Worm (Caenorhabditis elegans): ENCODE data around the gene Y16B4A.2.

The Y16B4A.2 gene

DNA sequence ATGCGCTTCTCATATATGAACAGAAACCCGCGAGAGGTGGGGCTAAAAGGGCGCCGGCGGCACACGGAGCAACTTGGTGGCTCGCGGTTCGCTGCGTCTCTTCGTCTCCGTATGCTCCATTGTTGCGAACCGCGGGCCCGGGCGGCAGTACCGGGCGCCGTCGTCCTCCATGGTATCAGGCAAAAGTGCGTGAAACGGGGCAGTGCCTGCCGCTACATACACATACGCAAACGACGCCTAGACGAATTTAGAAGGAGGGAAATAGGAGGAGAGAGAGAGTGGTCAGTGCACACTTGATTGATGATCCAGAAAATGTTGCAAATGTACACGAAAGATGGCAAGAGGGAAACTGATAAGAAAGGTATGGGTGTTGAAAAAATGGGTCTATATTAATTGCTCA, 27.2 kb downstream of the Y16B4A.2 start:
- TF ChIP-seq W03F9.2 (tag; optimal IDR thresholded peaks at IDR 0.05) (no peak), him-1 (tag; optimal IDR thresholded peaks at IDR 0.05) (no peak), dao-5 (tag; optimal IDR thresholded peaks at IDR 0.05) (no peak)

DNA sequence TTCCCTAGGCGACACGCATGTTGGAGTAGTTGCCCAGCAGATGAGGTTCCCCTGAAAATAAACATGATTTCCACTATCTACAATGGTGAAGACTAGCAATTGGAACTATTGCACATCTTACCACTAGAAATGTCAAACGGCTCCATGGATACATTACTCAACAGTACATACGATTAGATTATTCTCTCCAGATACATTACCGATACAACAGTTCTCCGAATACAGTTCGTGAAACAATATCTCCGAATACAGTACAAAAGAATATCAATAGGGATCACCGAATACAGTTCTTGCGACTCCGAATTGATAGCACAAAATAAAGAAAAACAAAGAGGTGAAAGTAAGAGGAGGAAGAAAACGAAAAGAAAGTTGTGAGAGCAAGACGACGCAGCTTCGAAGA, 27.9 kb downstream of the Y16B4A.2 start, which contains the start of gene C05G5.7:
C05G5.7 (minus strand) TSS at position 1 of the 400 bp plus-strand sequence.
- TF ChIP-seq W03F9.2 (tag; optimal IDR thresholded peaks at IDR 0.05) = no peak
- no peak for TF ChIP-seq him-1 (tag; optimal IDR thresholded peaks at IDR 0.05)
- no peak for TF ChIP-seq dao-5 (tag; optimal IDR thresholded peaks at IDR 0.05)

DNA sequence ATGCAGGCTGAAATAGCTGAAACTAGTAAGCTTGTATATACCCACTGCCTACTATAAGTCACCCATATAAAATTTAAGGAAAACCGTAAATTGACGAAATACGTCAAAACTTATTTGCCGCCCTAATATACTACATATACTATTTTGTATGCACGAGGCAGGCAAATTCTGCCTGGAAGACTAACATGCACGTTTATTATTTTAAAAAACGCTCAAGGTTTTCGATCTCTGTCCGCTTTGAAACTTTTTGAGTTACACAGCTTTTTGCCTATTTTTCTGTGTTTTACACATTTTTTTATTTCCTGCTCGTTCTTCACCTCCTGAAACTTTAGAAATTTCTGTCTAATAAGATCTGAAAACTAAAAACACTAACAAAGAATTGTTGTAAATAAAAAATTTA, 28.4 kb downstream of the Y16B4A.2 start:
- no peak for TF ChIP-seq him-1 (tag; optimal IDR thresholded peaks at IDR 0.05)
- TF ChIP-seq W03F9.2 (tag; optimal IDR thresholded peaks at IDR 0.05) = no peak

DNA sequence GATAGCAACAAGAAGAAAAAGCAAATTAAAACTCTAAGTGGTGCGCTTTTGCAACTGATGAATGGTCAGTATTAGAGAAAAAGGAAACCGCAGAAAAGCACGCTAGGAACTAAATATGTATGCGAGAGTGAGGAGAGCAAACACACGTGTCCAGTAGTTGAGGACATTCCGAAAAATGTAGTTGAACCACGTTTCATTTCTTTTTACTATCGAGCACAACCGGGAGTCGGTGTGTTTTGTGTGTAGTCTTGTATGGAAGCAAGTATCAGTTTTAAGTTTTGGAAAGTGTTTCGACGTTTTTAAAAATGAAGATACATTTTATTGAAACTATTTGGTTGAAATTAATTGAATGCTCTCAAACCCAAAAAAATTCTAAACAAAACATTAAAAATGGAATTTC, 31.6 kb downstream of the Y16B4A.2 start, which contains the start of gene C05G5.1:
C05G5.1 (minus strand) TSS at position 101 of the 400 bp plus-strand sequence.
- TF ChIP-seq W03F9.2 (tag; optimal IDR thresholded peaks at IDR 0.05) = no peak
- TF ChIP-seq dao-5 (tag; optimal IDR thresholded peaks at IDR 0.05) = no peak
- no peak for TF ChIP-seq him-1 (tag; optimal IDR thresholded peaks at IDR 0.05)

DNA sequence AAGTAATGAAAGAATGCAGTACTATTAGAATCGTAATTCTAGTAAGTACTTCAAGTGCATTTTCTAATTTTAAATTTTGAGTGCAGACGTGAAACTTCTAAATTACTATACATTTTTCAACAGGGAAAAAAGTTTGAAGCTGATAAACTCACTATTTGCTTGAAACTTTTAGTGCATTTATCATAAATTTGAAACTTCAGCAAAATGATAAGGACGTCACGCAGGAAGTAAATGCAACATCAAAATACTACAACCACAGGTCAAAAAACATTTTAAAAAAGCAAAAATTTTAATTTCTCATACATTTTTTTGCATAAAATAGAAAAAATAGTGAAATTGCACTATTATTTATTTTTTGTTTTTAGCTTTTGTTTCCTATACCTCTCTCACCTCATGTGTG, 32.2 kb downstream of the Y16B4A.2 start:
- no peak for TF ChIP-seq dao-5 (tag; optimal IDR thresholded peaks at IDR 0.05)
- no peak for TF ChIP-seq him-1 (tag; optimal IDR thresholded peaks at IDR 0.05)
- TF ChIP-seq W03F9.2 (tag; optimal IDR thresholded peaks at IDR 0.05) = no peak

DNA sequence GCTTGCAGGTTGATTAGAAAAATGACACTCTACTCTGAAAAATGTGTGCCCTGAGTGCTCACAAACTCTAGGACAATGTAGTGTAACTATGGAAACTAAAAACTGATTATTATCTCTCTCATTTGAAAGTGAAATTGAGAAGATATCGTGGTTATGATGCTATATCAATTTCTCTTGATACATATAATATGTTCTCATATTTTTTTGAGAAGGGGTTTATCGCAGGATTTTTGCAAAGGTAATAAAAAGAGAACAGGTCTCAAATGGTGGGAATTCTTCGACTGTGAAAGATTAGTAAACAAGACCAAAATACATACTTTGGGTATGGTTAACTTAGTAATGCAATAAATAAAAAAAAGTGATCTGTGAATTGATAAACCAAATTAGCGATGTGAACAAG, 34.0 kb downstream of the Y16B4A.2 start:
- TF ChIP-seq W03F9.2 (tag; optimal IDR thresholded peaks at IDR 0.05) (no peak), dao-5 (tag; optimal IDR thresholded peaks at IDR 0.05) (no peak), him-1 (tag; optimal IDR thresholded peaks at IDR 0.05) (no peak)

DNA sequence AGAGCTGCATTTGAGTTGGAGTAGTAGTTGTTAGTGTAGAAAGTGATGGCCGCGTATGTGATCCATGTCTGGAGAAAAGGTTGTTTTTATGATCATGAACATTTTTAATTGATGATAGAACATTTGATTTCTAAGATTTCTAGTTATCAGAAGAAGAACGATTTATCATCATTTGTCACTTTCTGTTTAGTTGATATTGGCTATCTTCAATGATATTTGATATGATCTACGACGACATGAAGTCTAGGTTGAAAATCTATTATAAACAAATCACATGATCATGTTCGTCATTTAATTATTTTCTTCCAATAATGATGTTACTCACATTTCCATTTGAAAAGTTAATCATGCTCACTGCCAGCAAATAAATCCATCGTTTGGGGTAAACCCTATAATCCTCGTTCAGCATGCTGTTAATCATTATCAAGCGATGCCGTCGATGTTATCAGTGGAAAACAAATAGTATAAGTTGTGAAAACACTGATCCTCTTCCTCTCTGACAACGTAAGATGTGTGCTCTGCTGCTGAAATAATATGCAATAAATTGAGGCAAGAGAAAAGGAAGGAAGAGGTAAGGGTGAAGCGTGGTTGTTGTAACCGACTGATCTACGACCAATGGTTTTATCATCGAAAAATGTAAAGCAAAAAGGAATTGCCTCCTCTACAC, 34.6 kb downstream of the Y16B4A.2 start:
- TF ChIP-seq dao-5 (tag; optimal IDR thresholded peaks at IDR 0.05) (no peak), W03F9.2 (tag; optimal IDR thresholded peaks at IDR 0.05) (no peak), him-1 (tag; optimal IDR thresholded peaks at IDR 0.05) (no peak)

DNA sequence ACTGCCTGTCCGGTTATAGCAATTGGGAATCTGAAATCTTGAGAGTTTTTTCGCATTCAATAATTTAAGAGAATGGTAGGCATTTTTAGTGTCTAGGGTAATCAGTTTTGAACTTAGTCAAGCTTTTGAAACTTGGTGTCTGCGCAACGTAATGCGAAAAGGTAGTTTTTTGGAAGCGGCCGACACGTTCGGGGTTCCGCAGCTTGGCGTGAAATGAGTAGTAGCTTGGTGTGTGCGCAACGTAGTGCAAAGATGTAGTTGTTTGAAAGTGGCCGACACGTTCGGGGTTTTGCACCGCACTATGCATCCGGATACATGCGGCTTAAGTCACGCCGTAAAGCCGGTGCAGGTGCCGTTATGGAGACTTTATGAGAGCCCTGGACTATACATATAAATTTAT, 35.4 kb downstream of the Y16B4A.2 start:
- TF ChIP-seq dao-5 (tag; optimal IDR thresholded peaks at IDR 0.05) = no peak
- TF ChIP-seq W03F9.2 (tag; optimal IDR thresholded peaks at IDR 0.05) = no peak
- no peak for TF ChIP-seq him-1 (tag; optimal IDR thresholded peaks at IDR 0.05)

DNA sequence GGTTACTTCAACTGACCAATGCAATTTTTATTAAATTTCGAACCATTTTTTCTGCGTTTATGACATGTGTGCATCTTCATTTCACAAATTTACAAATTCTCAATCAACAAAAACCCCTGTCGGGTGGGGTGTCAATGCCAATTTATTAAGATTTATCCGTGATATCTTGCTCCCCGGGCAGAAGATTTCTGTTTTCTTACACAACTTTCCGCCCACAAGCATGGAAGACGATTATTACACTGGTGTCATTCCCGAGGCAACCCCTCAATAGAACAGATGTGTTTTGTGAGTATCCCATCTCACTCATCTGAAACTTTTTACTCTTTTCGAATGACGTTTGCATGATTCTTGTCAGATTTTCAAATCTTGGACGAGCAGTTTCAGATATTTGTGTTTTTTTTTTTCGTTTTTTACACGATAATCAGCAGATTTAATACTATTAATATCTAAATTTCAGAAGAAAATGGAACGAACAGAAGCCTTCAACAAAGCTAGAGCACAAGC, 39.8 kb downstream of the Y16B4A.2 start, which contains the start of gene F33C8.4:
F33C8.4 (plus strand) TSS at position 454 of the 504 bp plus-strand sequence.
- TF ChIP-seq dao-5 (tag; optimal IDR thresholded peaks at IDR 0.05) (no peak), him-1 (tag; optimal IDR thresholded peaks at IDR 0.05) (no peak), W03F9.2 (tag; optimal IDR thresholded peaks at IDR 0.05) (no peak)

DNA sequence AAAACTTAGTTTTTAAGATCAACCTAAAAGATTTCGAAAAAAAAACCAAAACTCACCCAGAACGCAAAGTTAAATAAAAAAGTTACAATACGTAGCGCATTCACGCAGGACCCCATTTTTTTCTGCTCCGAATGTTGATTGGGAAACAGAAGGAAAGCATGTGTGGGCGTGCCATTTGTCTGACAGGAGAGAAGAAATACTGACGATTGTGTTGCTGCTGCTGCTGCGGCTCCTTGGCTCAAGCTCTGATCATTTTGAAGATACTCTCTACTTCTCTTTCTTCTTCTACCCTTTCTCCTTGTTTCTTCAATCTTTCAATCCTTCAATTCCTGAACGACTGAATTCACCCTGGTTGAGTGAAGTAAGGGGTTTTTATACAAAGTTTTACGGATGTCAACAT, 42.3 kb downstream of the Y16B4A.2 start, which contains the start of gene tsp-8:
tsp-8 (minus strand) TSS at position 185 of the 400 bp plus-strand sequence.
- TF ChIP-seq him-1 (tag; optimal IDR thresholded peaks at IDR 0.05) (no peak), W03F9.2 (tag; optimal IDR thresholded peaks at IDR 0.05) (no peak), dao-5 (tag; optimal IDR thresholded peaks at IDR 0.05) (no peak)

DNA sequence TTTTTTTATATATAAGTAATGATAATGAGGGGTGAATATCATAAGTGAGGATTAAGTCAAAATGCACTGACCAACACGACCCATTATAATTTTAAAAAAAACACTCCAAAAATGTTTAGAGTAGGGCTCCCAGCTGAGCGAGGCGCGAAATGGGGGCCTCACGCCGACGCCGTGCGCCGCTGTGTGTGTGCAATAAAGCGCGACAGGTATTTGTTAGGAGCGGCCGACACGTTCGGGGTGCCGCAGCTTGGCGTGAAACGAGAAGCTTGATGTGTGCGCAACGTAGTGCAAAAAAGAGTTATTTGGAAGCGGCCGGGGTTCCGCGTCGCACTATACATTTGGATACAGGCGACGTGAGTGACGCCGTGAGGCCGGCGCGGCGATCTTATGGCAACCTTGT, 46.7 kb downstream of the Y16B4A.2 start:
- TF ChIP-seq him-1 (tag; optimal IDR thresholded peaks at IDR 0.05) (no peak), dao-5 (tag; optimal IDR thresholded peaks at IDR 0.05) (no peak), W03F9.2 (tag; optimal IDR thresholded peaks at IDR 0.05) (no peak)

DNA sequence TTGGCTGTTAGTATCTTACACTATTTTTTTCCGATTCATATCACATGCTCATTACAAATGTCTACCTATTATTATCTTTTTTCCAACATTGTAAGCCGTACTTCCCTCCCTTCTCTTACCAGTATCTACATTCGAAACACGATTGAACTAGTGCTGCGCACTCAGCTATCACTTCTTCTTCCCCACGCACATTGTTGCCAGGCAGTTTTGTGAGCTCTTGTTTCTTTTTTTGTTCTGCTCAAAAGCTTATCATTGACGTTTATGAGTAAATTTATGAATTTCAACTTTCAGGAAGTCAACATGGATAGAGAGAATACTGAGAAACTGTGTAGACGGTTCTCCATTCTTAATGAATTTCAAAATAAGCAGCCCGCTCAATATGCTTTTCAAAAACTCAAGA, 50.6 kb downstream of the Y16B4A.2 start, which contains the start of gene F33C8.2:
F33C8.2 (plus strand) TSS at position 301 of the 400 bp plus-strand sequence.
- TF ChIP-seq W03F9.2 (tag; optimal IDR thresholded peaks at IDR 0.05) = no peak
- TF ChIP-seq him-1 (tag; optimal IDR thresholded peaks at IDR 0.05) = no peak
- TF ChIP-seq dao-5 (tag; optimal IDR thresholded peaks at IDR 0.05) = no peak

DNA sequence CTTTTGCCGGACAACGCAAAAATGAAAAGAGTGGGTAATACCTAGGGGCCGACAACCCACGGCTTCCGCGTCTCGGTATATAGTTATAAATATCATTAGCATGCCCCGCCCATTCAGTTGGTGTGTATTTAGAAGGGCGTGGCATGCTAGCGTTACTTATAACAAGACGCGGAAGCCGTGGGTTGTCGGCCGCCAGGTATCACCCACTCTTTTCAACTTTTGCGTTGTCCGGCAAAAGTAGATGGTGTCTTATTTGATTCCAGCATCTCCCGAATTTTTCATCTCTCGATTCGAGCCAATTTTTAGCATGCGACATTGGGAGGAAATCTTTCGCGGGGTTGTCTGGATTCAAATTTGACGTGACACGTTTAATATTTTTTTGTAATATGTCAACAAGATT, 53.9 kb downstream of the Y16B4A.2 start:
- TF ChIP-seq W03F9.2 (tag; optimal IDR thresholded peaks at IDR 0.05) = no peak
- TF ChIP-seq dao-5 (tag; optimal IDR thresholded peaks at IDR 0.05) = no peak
- no peak for TF ChIP-seq him-1 (tag; optimal IDR thresholded peaks at IDR 0.05)

DNA sequence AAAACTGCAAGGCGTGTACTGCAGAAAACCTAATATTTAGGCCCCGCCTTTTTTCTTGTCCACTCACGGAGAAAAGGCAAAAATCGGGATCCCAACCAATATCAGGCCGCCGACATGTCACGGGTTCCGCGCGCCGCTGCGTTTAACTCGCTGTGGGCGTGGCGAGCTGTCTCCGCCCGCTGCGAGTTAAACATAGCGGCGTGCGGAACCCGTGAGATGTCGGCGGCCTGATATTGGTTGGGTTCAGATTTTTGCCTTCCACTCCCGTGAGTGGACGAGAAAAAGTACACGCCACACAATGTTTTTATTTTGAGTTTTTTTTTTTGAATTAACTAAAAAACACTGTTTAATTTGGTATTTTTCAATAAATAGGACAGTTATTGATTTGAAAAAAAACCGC, 56.2 kb downstream of the Y16B4A.2 start:
- TF ChIP-seq dao-5 (tag; optimal IDR thresholded peaks at IDR 0.05) (no peak), W03F9.2 (tag; optimal IDR thresholded peaks at IDR 0.05) (no peak), him-1 (tag; optimal IDR thresholded peaks at IDR 0.05) (no peak)

All from whole organism, L4/young adult.